Fruit fly (Drosophila melanogaster) whole organism, prepupa: ENCODE data around the gene frc.

Experiments used
- Blimp-1 ChIP-seq: fragments of 200-800 bp; sonication (Bioruptor generic); optimal IDR thresholded peaks from 3 replicates; lab custom pipeline; 2017; ENCODE audit warnings: missing biosample characterization, missing genetic modification characterization, mild to moderate bottlenecking, moderate library complexity, missing genetic modification reagents
- CG11902 ChIP-seq: fragments of 200-800 bp; sonication (Bioruptor generic); optimal IDR thresholded peaks from 3 replicates; lab custom pipeline; 2016; ENCODE audit warnings: missing biosample characterization, missing genetic modification characterization
- CG1621 ChIP-seq: fragments of 200-800 bp; sonication (Bioruptor generic); optimal IDR thresholded peaks from 3 replicates; lab custom pipeline; 2018; ENCODE audit warnings: missing biosample characterization, mild to moderate bottlenecking, missing genetic modification characterization
- CG16779 ChIP-seq: fragments of 200-800 bp; sonication (Bioruptor generic); optimal IDR thresholded peaks from 3 replicates; lab custom pipeline; 2017; ENCODE audit warnings: missing biosample characterization, mild to moderate bottlenecking, missing genetic modification characterization
- CG31627 ChIP-seq: fragments of 200-800 bp; sonication (Bioruptor generic); optimal IDR thresholded peaks from 3 replicates; lab custom pipeline; 2016; ENCODE audit warnings: missing biosample characterization, missing genetic modification characterization
- CG34406 ChIP-seq: fragments of 200-800 bp; sonication (Bioruptor generic); optimal IDR thresholded peaks from 3 replicates; lab custom pipeline; 2016; ENCODE audit warnings: missing biosample characterization, missing genetic modification characterization
- CG3919 ChIP-seq: fragments of 200-800 bp; sonication (Bioruptor generic); optimal IDR thresholded peaks from 3 replicates; lab custom pipeline; 2016; ENCODE audit warnings: missing biosample characterization, missing genetic modification characterization
- CG7368 ChIP-seq: fragments of 200-800 bp; sonication (Bioruptor generic); optimal IDR thresholded peaks from 3 replicates; lab custom pipeline; 2016; ENCODE audit warnings: missing biosample characterization, missing genetic modification characterization
- Eip93F ChIP-seq: fragments of 200-800 bp; sonication (Bioruptor generic); optimal IDR thresholded peaks from 2 replicates; lab custom pipeline; 2016; ENCODE audit warnings: missing biosample characterization, mild to moderate bottlenecking, missing genetic modification characterization
- Hr39 ChIP-seq: fragments of 200-800 bp; sonication (Bioruptor generic); optimal IDR thresholded peaks from 2 replicates; lab custom pipeline; 2016; ENCODE audit warnings: missing biosample characterization, missing genetic modification characterization
- Lpt ChIP-seq: fragments of 200-800 bp; sonication (Bioruptor generic); optimal IDR thresholded peaks from 3 replicates; lab custom pipeline; 2016; ENCODE audit warnings: missing biosample characterization, missing genetic modification characterization
- Smox ChIP-seq: fragments of 200-800 bp; sonication (Bioruptor generic); optimal IDR thresholded peaks from 3 replicates; lab custom pipeline; 2016; ENCODE audit warnings: missing biosample characterization, missing genetic modification characterization
- ss ChIP-seq, 2 experiments: fragments of 200-800 bp; sonication (Bioruptor generic); optimal IDR thresholded peaks; 2 replicates in 1 of 2; 3 replicates in 1 of 2; lab custom pipeline; 2017 to 2018; ENCODE audit warnings: mild to moderate bottlenecking in 2 of 2, missing biosample characterization in 2 of 2, missing genetic modification characterization in 2 of 2, moderate library complexity in 1 of 2

dm6 chr3L:17458856-17459518 is 26.0 kb upstream of the frc start:
- TF ChIP-seq Blimp-1 (GFP tag; lab: Kevin White, UChicago), result no peak
- TF ChIP-seq CG16779 (tag; lab: Kevin White, UChicago), result no peak
- no peak for TF ChIP-seq Eip93F (GFP tag; lab: Kevin White, UChicago)
- no peak for TF ChIP-seq Hr39 (GFP tag; lab: Kevin White, UChicago)
- no peak for TF ChIP-seq Lpt (GFP tag; lab: Kevin White, UChicago)
- no peak for TF ChIP-seq CG7368 (GFP tag; lab: Kevin White, UChicago)
- TF ChIP-seq CG1621, result no peak
- TF ChIP-seq CG34406 (GFP tag; lab: Kevin White, UChicago), result no peak
- no peak for TF ChIP-seq Smox (GFP tag; lab: Kevin White, UChicago)
- no peak for TF ChIP-seq CG3919
- TF ChIP-seq CG31627 (GFP tag; lab: Kevin White, UChicago), result no peak
- no peak for TF ChIP-seq ss (GFP tag; optimal IDR thresholded peaks at IDR 0.05; lab: Kevin White, UChicago)
- no peak for TF ChIP-seq CG11902 (GFP tag; lab: Kevin White, UChicago)
